Worm (Caenorhabditis elegans): ENCODE results near the gene srh-219.
A peak's percentile ranks its signal among the peaks of the same experiment; 100 is the strongest.

srh-219 gene

ce11 chrV:15484537-15484936 is 10.7 kb upstream of the srh-219 start, which contains the start of gene C06B8.3:
TSS of gene C06B8.3 (minus strand) at chrV:15484637.
- no peak for TF ChIP-seq ceh-39 (tag; optimal IDR thresholded peaks at IDR 0.05)
- TF ChIP-seq ham-2 (GFP tag; optimal IDR thresholded peaks at IDR 0.05): no peak
- TF ChIP-seq lsy-2 (tag; optimal IDR thresholded peaks at IDR 0.05): no peak
- TF ChIP-seq ces-1 (GFP tag; optimal IDR thresholded peaks at IDR 0.05): no peak
- no peak for TF ChIP-seq mls-2 (tag; optimal IDR thresholded peaks at IDR 0.05)
- TF ChIP-seq ztf-11 (tag; optimal IDR thresholded peaks at IDR 0.05): no peak
- no peak for TF ChIP-seq bed-3 (GFP tag; optimal IDR thresholded peaks at IDR 0.05)
- TF ChIP-seq lin-32 (GFP tag; optimal IDR thresholded peaks at IDR 0.05): no peak
- no peak for TF ChIP-seq pha-4 (tag; optimal IDR thresholded peaks at IDR 0.05)
- no peak for TF ChIP-seq elt-3 (tag; optimal IDR thresholded peaks at IDR 0.05)
- no peak for TF ChIP-seq unc-39 (tag; optimal IDR thresholded peaks at IDR 0.05)
- TF ChIP-seq nhr-237 (tag; optimal IDR thresholded peaks at IDR 0.05): no peak
- no peak for TF ChIP-seq blmp-1 (tag; optimal IDR thresholded peaks at IDR 0.05)

ce11 chrV:15487764-15488163 is 7.5 kb upstream of the srh-219 start, which contains the start of gene srw-21:
TSS of gene srw-21 (plus strand) at chrV:15488064.
- TF ChIP-seq tbx-8 (GFP tag; optimal IDR thresholded peaks at IDR 0.05): no peak
- no peak for TF ChIP-seq M03D4.4 (tag; optimal IDR thresholded peaks at IDR 0.05)
- TF ChIP-seq nhr-2 (tag; optimal IDR thresholded peaks at IDR 0.05): no peak
- no peak for TF ChIP-seq lsy-2 (tag; optimal IDR thresholded peaks at IDR 0.05)
- no peak for TF ChIP-seq sem-2 (GFP tag; optimal IDR thresholded peaks at IDR 0.05)
- no peak for TF ChIP-seq mep-1 (tag; optimal IDR thresholded peaks at IDR 0.05)
- TF ChIP-seq nhr-12 (tag; optimal IDR thresholded peaks at IDR 0.05): no peak
- TF ChIP-seq hlh-1 (tag; optimal IDR thresholded peaks at IDR 0.05): no peak
- no peak for TF ChIP-seq mab-5 (tag; optimal IDR thresholded peaks at IDR 0.05)
- TF ChIP-seq blmp-1 (tag; optimal IDR thresholded peaks at IDR 0.05): no peak
- no peak for TF ChIP-seq unc-62 (GFP tag; optimal IDR thresholded peaks at IDR 0.05)

ce11 chrV:15492518-15492917 is 2.8 kb upstream of the srh-219 start, which contains the start of gene str-264:
TSS of gene str-264 (minus strand) at chrV:15492618.
- TF ChIP-seq zip-8 (tag; optimal IDR thresholded peaks at IDR 0.05): no peak
- no peak for TF ChIP-seq hlh-1 (tag; optimal IDR thresholded peaks at IDR 0.05)
- no peak for TF ChIP-seq cnd-1 (tag; optimal IDR thresholded peaks at IDR 0.05)
- TF ChIP-seq drap-1 (GFP tag; optimal IDR thresholded peaks at IDR 0.05): no peak
- TF ChIP-seq elt-1 (tag; optimal IDR thresholded peaks at IDR 0.05; ENCODE audit: borderline replicate concordance, insufficient read depth): no peak
- TF ChIP-seq blmp-1 (tag; optimal IDR thresholded peaks at IDR 0.05): no peak
- TF ChIP-seq ztf-11 (tag; optimal IDR thresholded peaks at IDR 0.05): no peak
- no peak for TF ChIP-seq elt-3 (tag; optimal IDR thresholded peaks at IDR 0.05)
- TF ChIP-seq pha-4 (tag; optimal IDR thresholded peaks at IDR 0.05): no peak

ce11 chrV:15493680-15494079 is 1.6 kb upstream of the srh-219 start, which contains the start of gene srh-218:
TSS of gene srh-218 (plus strand) at chrV:15493980.
- no peak for TF ChIP-seq ceh-43 (GFP tag; optimal IDR thresholded peaks at IDR 0.05)
- TF ChIP-seq unc-120 (tag; optimal IDR thresholded peaks at IDR 0.05; ENCODE audit: poor library complexity, severe bottlenecking): no peak
- no peak for TF ChIP-seq mls-2 (tag; optimal IDR thresholded peaks at IDR 0.05)
- TF ChIP-seq snpc-4 (tag; optimal IDR thresholded peaks at IDR 0.05): no peak
- no peak for TF ChIP-seq nhr-12 (tag; optimal IDR thresholded peaks at IDR 0.05)
- TF ChIP-seq zip-8 (tag; optimal IDR thresholded peaks at IDR 0.05): no peak
- TF ChIP-seq drap-1 (GFP tag; optimal IDR thresholded peaks at IDR 0.05): no peak

- TF ChIP-seq unc-120 (tag; optimal IDR thresholded peaks at IDR 0.05; ENCODE audit: poor library complexity, severe bottlenecking) (no peak), mep-1 (tag; optimal IDR thresholded peaks at IDR 0.05) (no peak), ham-2 (GFP tag; optimal IDR thresholded peaks at IDR 0.05) (peak; percentile 66), sem-2 (GFP tag; optimal IDR thresholded peaks at IDR 0.05) (no peak), cnd-1 (tag; optimal IDR thresholded peaks at IDR 0.05) (peak; percentile 17), ceh-39 (tag; optimal IDR thresholded peaks at IDR 0.05) (no peak), ceh-83 (GFP tag; optimal IDR thresholded peaks at IDR 0.05) (no peak), pha-4 (tag; optimal IDR thresholded peaks at IDR 0.05) (peak; percentile 100), lin-13 (tag; optimal IDR thresholded peaks at IDR 0.05) (peak; percentile 4)
Measured at ce11 chrV:15497731-15498130, 2.5 kb downstream of the srh-219 start.

Data from whole organism, mixed stage, embryonic.